Fruit fly (Drosophila melanogaster): ENCODE measurements around the gene CG33223.

CG33223 gene

DNA sequence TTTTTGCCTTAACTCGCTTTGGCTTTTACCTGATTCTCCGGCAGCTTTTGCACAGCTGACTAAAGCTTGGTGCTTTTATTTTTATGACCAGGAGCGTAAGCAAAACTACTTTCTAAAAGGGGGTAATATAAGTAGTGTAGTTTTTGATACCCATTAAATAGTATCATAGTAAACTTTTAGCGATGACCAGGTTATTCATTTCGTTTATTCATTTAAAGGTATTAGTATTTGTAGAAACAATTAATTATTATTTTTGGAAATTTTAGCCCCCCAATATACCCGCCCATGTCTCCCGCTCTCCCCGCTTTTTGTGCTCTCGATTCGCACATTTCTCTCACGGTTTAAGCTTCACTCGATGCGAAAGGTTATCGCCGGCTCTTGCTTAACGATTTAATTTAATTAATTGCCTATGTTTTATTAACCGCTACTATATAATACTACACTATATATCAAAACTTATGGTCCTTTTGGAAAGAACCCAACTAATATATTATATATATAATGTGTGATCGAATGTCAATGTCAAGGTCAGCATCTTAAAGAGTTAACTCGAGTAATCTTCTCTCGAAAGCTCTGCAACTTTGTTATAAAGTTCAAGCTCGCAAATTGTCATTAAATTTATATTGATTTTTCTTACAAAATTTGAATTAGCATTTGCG, 19.2 kb downstream of the CG33223 start, which contains the start of gene Sptr (continued):
- TF ChIP-seq crp (GFP tag; optimal IDR thresholded peaks at IDR 0.05) (peak in 1 of 2 experiments; percentile 69), gro (GFP tag; optimal IDR thresholded peaks at IDR 0.05) (peak; percentile 86), CG13296 (GFP tag; optimal IDR thresholded peaks at IDR 0.05) (peak; percentile 93), bbx (GFP tag; IDR thresholded peaks at IDR 0.05; ENCODE audit: partially characterized antibody) (no peak), peb (GFP tag; IDR thresholded peaks at IDR 0.05) (peak; percentile 57; the same call in 1 of the 2 replicates), CG10267 (tag; optimal IDR thresholded peaks at IDR 0.05) (peak; percentile 71), bab2 (GFP tag; optimal IDR thresholded peaks at IDR 0.05) (peak; percentile 76), mam (GFP tag; optimal IDR thresholded peaks at IDR 0.05) (peak; percentile 86), btn (GFP tag; optimal IDR thresholded peaks at IDR 0.05) (no peak), CG10209 (GFP tag; optimal IDR thresholded peaks at IDR 0.05) (peak; percentile 87), CG7745 (tag; optimal IDR thresholded peaks at IDR 0.05) (no peak), CG11085 (GFP tag; IDR thresholded peaks at IDR 0.05) (peak; percentile 83), BEAF-32 (GFP tag; optimal IDR thresholded peaks at IDR 0.05) (no peak), nom (GFP tag; optimal IDR thresholded peaks at IDR 0.05) (peak; percentile 88), D19A (tag; optimal IDR thresholded peaks at IDR 0.05) (peak; percentile 79), CG7357 (GFP tag; IDR thresholded peaks at IDR 0.05) (peak; percentile 73), dmrt99B (tag; optimal IDR thresholded peaks at IDR 0.05) (peak; percentile 92), Deaf1 (tag; optimal IDR thresholded peaks at IDR 0.05) (peak; percentile 67), row (GFP tag; IDR thresholded peaks at IDR 0.05) (peak; percentile 95), Xrp1 (GFP tag; IDR thresholded peaks at IDR 0.05) (peak; percentile 89), CG12391 (tag; optimal IDR thresholded peaks at IDR 0.05) (peak; percentile 88), eve (GFP tag; optimal IDR thresholded peaks at IDR 0.05) (no peak), HLH54F (GFP tag; optimal IDR thresholded peaks at IDR 0.05) (peak; percentile 77), onecut (GFP tag; IDR thresholded peaks at IDR 0.05) (peak; percentile 63), Max (GFP tag; optimal IDR thresholded peaks at IDR 0.05) (peak; percentile 67), so (GFP tag; IDR thresholded peaks at IDR 0.05) (peak; percentile 91), CG14441 (GFP tag; IDR thresholded peaks at IDR 0.05) (peak; percentile 87), CG4404 (GFP tag; IDR thresholded peaks at IDR 0.05) (peak; percentile 65), CG18619 (GFP tag; optimal IDR thresholded peaks at IDR 0.05) (peak; percentile 81), Bteb2 (GFP tag; optimal IDR thresholded peaks at IDR 0.05) (peak; percentile 82), Chrac-16 (GFP tag; optimal IDR thresholded peaks at IDR 0.05) (peak; percentile 72), vvl (GFP tag; IDR thresholded peaks at IDR 0.05) (peak; percentile 95), al (GFP tag; IDR thresholded peaks at IDR 0.05) (peak; percentile 88), usp (GFP tag; optimal IDR thresholded peaks at IDR 0.05) (no peak), MTF-1 (GFP tag; optimal IDR thresholded peaks at IDR 0.05; ENCODE audit: borderline replicate concordance) (peak; percentile 51), jigr1 (GFP tag; IDR thresholded peaks at IDR 0.05) (peak; percentile 50; the same call in 2 of the 3 replicates), dimm (GFP tag; IDR thresholded peaks at IDR 0.05) (peak; percentile 65), nau (GFP tag; optimal IDR thresholded peaks at IDR 0.05) (peak; percentile 80), abd-A (tag; optimal IDR thresholded peaks at IDR 0.05) (peak; percentile 66), crc (GFP tag; optimal IDR thresholded peaks at IDR 0.05) (peak; percentile 56), Rx (GFP tag; IDR thresholded peaks at IDR 0.05) (peak; percentile 82), lbe (GFP tag; optimal IDR thresholded peaks at IDR 0.05) (peak; percentile 88), CG13287 (GFP tag; IDR thresholded peaks at IDR 0.05; ENCODE audit: partially characterized antibody) (0 out of 2 replicates have a peak, but pooled peaks have one; percentile 21), CG9437 (GFP tag; optimal IDR thresholded peaks at IDR 0.05) (peak; percentile 68), pan (optimal IDR thresholded peaks at IDR 0.05) (no peak), pan (GFP tag; optimal IDR thresholded peaks at IDR 0.05 in 1 of 2, IDR thresholded peaks at IDR 0.05 in 1 of 2) (peak in 1 of 2 experiments; percentile 94), fru (optimal IDR thresholded peaks at IDR 0.05) (no peak), CG17385 (GFP tag; optimal IDR thresholded peaks at IDR 0.05) (peak; percentile 84), gfzf (GFP tag; optimal IDR thresholded peaks at IDR 0.05) (no peak), CG13894 (tag; optimal IDR thresholded peaks at IDR 0.05) (peak; percentile 93)
